Fruit fly (Drosophila melanogaster): ENCODE measurements around the gene Atg17.
A peak's percentile ranks its signal among the peaks of the same experiment; 100 is the strongest.

dm6 chr3R:5682921-5683748, 13.6 kb downstream of the Atg17 start:
- no peak for TF ChIP-seq cic (GFP tag; optimal IDR thresholded peaks at IDR 0.05)
- TF ChIP-seq cnc (optimal IDR thresholded peaks at IDR 0.05) = no peak
- TF ChIP-seq CG33017 (tag; optimal IDR thresholded peaks at IDR 0.05) = no peak
- no peak for TF ChIP-seq CG7101 (tag; optimal IDR thresholded peaks at IDR 0.05)
- TF ChIP-seq Hr96 (GFP tag; optimal IDR thresholded peaks at IDR 0.05) = no peak
- TF ChIP-seq tj (GFP tag; optimal IDR thresholded peaks at IDR 0.05) = no peak
- no peak for TF ChIP-seq CG14711 (tag; optimal IDR thresholded peaks at IDR 0.05)
- TF ChIP-seq CG7045 (GFP tag; optimal IDR thresholded peaks at IDR 0.05) = no peak
- TF ChIP-seq Mnt (GFP tag; optimal IDR thresholded peaks at IDR 0.05) = no peak
- peak; percentile 23 for TF ChIP-seq bab1 (GFP tag; optimal IDR thresholded peaks at IDR 0.05)
- TF ChIP-seq kay (GFP tag; ENCODE audit: borderline replicate concordance) = no peak
- TF ChIP-seq CG12768 (GFP tag; optimal IDR thresholded peaks at IDR 0.05) = no peak
- no peak for TF ChIP-seq Crg-1 (GFP tag; optimal IDR thresholded peaks at IDR 0.05)
- no peak for TF ChIP-seq ovo (GFP tag; optimal IDR thresholded peaks at IDR 0.05)

Data from whole organism, adult.